Fruit fly (Drosophila melanogaster) whole organism, embryonic: ENCODE measurements around the gene gish.

Experiments used
- Aef1 ChIP-seq: fragments of 200-800 bp; sonication (Bioruptor generic); IDR thresholded peaks from 3 replicates; pipeline ENCODE4 v1.3.6; 2022; ENCODE audit warnings: missing biosample characterization, missing genetic modification characterization
- CG10209 ChIP-seq: fragments of 200-800 bp; sonication (Bioruptor generic); optimal IDR thresholded peaks from 3 replicates; lab custom pipeline; 2017; ENCODE audit warnings: missing biosample characterization, mild to moderate bottlenecking, missing genetic modification characterization, missing genetic modification reagents
- CG10979 ChIP-seq: fragments of 200-800 bp; sonication (Bioruptor generic); optimal IDR thresholded peaks from 2 replicates; lab custom pipeline; 2018; ENCODE audit warnings: missing biosample characterization, mild to moderate bottlenecking, missing genetic modification characterization, moderate library complexity
- CG1233 ChIP-seq: fragments of 200-800 bp; sonication (Bioruptor generic); optimal IDR thresholded peaks from 4 replicates; lab custom pipeline; 2018; ENCODE audit warnings: missing biosample characterization, mild to moderate bottlenecking, missing genetic modification characterization
- CG13775 ChIP-seq: fragments of 200-800 bp; sonication (Bioruptor generic); optimal IDR thresholded peaks from 3 replicates; lab custom pipeline; 2017; ENCODE audit warnings: missing biosample characterization, mild to moderate bottlenecking, missing genetic modification characterization
- CG14710 ChIP-seq: fragments of 200-800 bp; sonication (Bioruptor generic); optimal IDR thresholded peaks from 3 replicates; lab custom pipeline; 2019; ENCODE audit warnings: missing biosample characterization, mild to moderate bottlenecking, missing genetic modification characterization, moderate library complexity
- CG17361 ChIP-seq: fragments of 200-800 bp; sonication (Bioruptor generic); IDR thresholded peaks from 3 replicates; pipeline ENCODE4 v1.3.6; 2022; ENCODE audit warnings: missing biosample characterization, missing genetic modification characterization
- CG17385 ChIP-seq: fragments of 200-800 bp; sonication (Bioruptor generic); optimal IDR thresholded peaks from 3 replicates; lab custom pipeline; 2018; ENCODE audit warnings: missing biosample characterization, mild to moderate bottlenecking, missing genetic modification characterization
- CG17802 ChIP-seq: fragments of 200-800 bp; sonication (Bioruptor generic); optimal IDR thresholded peaks from 2 replicates; lab custom pipeline; 2018; ENCODE audit warnings: missing biosample characterization, mild to moderate bottlenecking, missing genetic modification characterization, moderate library complexity
- CG17829 ChIP-seq: fragments of 200-800 bp; optimal IDR thresholded peaks from 2 replicates; lab custom pipeline; 2019; ENCODE audit warnings: missing biosample characterization, mild to moderate bottlenecking, missing genetic modification characterization, moderate library complexity
- CG2199 ChIP-seq: fragments of 200-800 bp; sonication (Bioruptor generic); IDR thresholded peaks from 3 replicates; pipeline ENCODE4 v1.3.6; 2022; ENCODE audit warnings: missing biosample characterization, missing genetic modification characterization
- CG2678 ChIP-seq: fragments of 200-800 bp; sonication (Bioruptor generic); optimal IDR thresholded peaks from 3 replicates; lab custom pipeline; 2019; ENCODE audit warnings: missing biosample characterization, mild to moderate bottlenecking, missing genetic modification characterization, moderate library complexity
- CG2712 ChIP-seq: fragments of 200-800 bp; optimal IDR thresholded peaks from 3 replicates; lab custom pipeline; 2019; ENCODE audit warnings: missing biosample characterization, mild to moderate bottlenecking, missing genetic modification characterization, moderate library complexity
- CG30020 ChIP-seq: fragments of 200-800 bp; optimal IDR thresholded peaks from 2 replicates; lab custom pipeline; 2019; ENCODE audit warnings: missing biosample characterization, mild to moderate bottlenecking, missing genetic modification characterization, moderate library complexity
- CG32767 ChIP-seq: fragments of 200-800 bp; sonication (Bioruptor generic); IDR thresholded peaks from 2 replicates; pipeline ENCODE4 v1.3.6; 2022; ENCODE audit warnings: missing biosample characterization, missing genetic modification characterization
- CG32772 ChIP-seq: fragments of 200-800 bp; sonication (Bioruptor generic); IDR thresholded peaks from 2 replicates; pipeline ENCODE4 v1.3.6; 2022; ENCODE audit warnings: missing biosample characterization, missing genetic modification characterization
- CG3407 ChIP-seq: fragments of 200-800 bp; sonication (Bioruptor generic); optimal IDR thresholded peaks from 2 replicates; lab custom pipeline; 2018; ENCODE audit warnings: missing biosample characterization, mild to moderate bottlenecking, missing genetic modification characterization
- CG3838 ChIP-seq: fragments of 200-800 bp; sonication (Bioruptor generic); optimal IDR thresholded peaks from 3 replicates; lab custom pipeline; 2016; ENCODE audit warnings: missing biosample characterization, missing genetic modification characterization
- CG4360 ChIP-seq: fragments of 200-800 bp; sonication (Bioruptor generic); IDR thresholded peaks from 2 replicates; pipeline ENCODE4 v1.3.6; 2022; ENCODE audit warnings: missing biosample characterization, missing genetic modification characterization
- CG6765 ChIP-seq: fragments of 200-800 bp; sonication (Bioruptor generic); optimal IDR thresholded peaks from 3 replicates; lab custom pipeline; 2017; ENCODE audit warnings: missing biosample characterization, mild to moderate bottlenecking, missing genetic modification characterization
- CG7928 ChIP-seq: fragments of 200-800 bp; sonication (Bioruptor generic); optimal IDR thresholded peaks from 2 replicates; lab custom pipeline; 2017; ENCODE audit warnings: missing biosample characterization, mild to moderate bottlenecking, missing genetic modification characterization
- CG8290 ChIP-seq, 3 experiments: fragments of 200-800 bp; sonication (Bioruptor generic); optimal IDR thresholded peaks; 2 replicates each; lab custom pipeline; 2016 to 2019; ENCODE audit warnings: missing biosample characterization in 3 of 3, missing genetic modification characterization in 3 of 3, mild to moderate bottlenecking in 2 of 3, moderate library complexity in 1 of 3
- CG9437 ChIP-seq: fragments of 200-800 bp; sonication (Bioruptor generic); optimal IDR thresholded peaks from 2 replicates; lab custom pipeline; 2018; ENCODE audit warnings: missing biosample characterization, mild to moderate bottlenecking, missing genetic modification characterization
- CG9876 ChIP-seq: fragments of 200-800 bp; sonication (Bioruptor generic); optimal IDR thresholded peaks from 2 replicates; lab custom pipeline; 2016; ENCODE audit warnings: missing biosample characterization, missing genetic modification characterization
- CrebB ChIP-seq: fragments of 200-800 bp; sonication (Bioruptor generic); optimal IDR thresholded peaks from 3 replicates; lab custom pipeline; 2018; ENCODE audit warnings: missing biosample characterization, mild to moderate bottlenecking, missing genetic modification characterization
- D19A ChIP-seq: fragments of 200-800 bp; optimal IDR thresholded peaks from 3 replicates; lab custom pipeline; 2019; ENCODE audit warnings: missing biosample characterization, mild to moderate bottlenecking, missing genetic modification characterization, moderate library complexity
- Kr ChIP-seq: fragments of 200-800 bp; sonication (Bioruptor generic); optimal IDR thresholded peaks from 2 replicates; lab custom pipeline; 2017; ENCODE audit warnings: missing biosample characterization, mild to moderate bottlenecking, missing genetic modification characterization
- Mad ChIP-seq: fragments of 200-800 bp; sonication (Bioruptor generic); optimal IDR thresholded peaks from 2 replicates; lab custom pipeline; 2016; ENCODE audit warnings: missing biosample characterization, missing genetic modification characterization
- Six4 ChIP-seq: fragments of 200-800 bp; sonication (Bioruptor generic); optimal IDR thresholded peaks from 2 replicates; lab custom pipeline; 2016; ENCODE audit warnings: missing biosample characterization, missing genetic modification characterization
- crol ChIP-seq: fragments of 200-800 bp; sonication (Bioruptor generic); IDR thresholded peaks from 2 replicates; pipeline ENCODE4 v1.3.6; 2022; ENCODE audit warnings: missing biosample characterization, missing genetic modification characterization
- crp ChIP-seq, 2 experiments: fragments of 200-800 bp; sonication (Bioruptor generic); optimal IDR thresholded peaks; 2 replicates in 1 of 2; 3 replicates in 1 of 2; lab custom pipeline; 2017; ENCODE audit warnings: missing biosample characterization in 2 of 2, missing genetic modification characterization in 2 of 2, mild to moderate bottlenecking in 1 of 2, moderate library complexity in 1 of 2
- da ChIP-seq: fragments of 200-800 bp; sonication (Bioruptor generic); optimal IDR thresholded peaks from 2 replicates; lab custom pipeline; 2016; ENCODE audit warnings: missing biosample characterization, missing genetic modification characterization
- dmrt11E ChIP-seq: fragments of 200-800 bp; sonication (Bioruptor generic); optimal IDR thresholded peaks from 3 replicates; lab custom pipeline; 2018; ENCODE audit warnings: missing biosample characterization, mild to moderate bottlenecking, missing genetic modification characterization, moderate library complexity
- en ChIP-seq: fragments of 200-800 bp; sonication (Bioruptor generic); optimal IDR thresholded peaks from 2 replicates; lab custom pipeline; 2016; ENCODE audit warnings: missing biosample characterization, missing genetic modification characterization
- esg ChIP-seq: fragments of 200-800 bp; sonication (Bioruptor generic); conservative IDR thresholded peaks from 2 replicates; pipeline ENCODE4 v1.3.6; 2022; ENCODE audit warnings: missing biosample characterization, missing genetic modification characterization
- insv ChIP-seq, 2 experiments: fragments of 200-800 bp; sonication (Bioruptor generic); optimal IDR thresholded peaks; 3 replicates each; lab custom pipeline; 2016 to 2018; ENCODE audit warnings: missing biosample characterization in 2 of 2, missing genetic modification characterization in 2 of 2
- nau ChIP-seq: fragments of 200-800 bp; sonication (Bioruptor generic); optimal IDR thresholded peaks from 3 replicates; lab custom pipeline; 2017; ENCODE audit warnings: missing biosample characterization, mild to moderate bottlenecking, missing genetic modification characterization, missing genetic modification reagents
- nom ChIP-seq: fragments of 200-800 bp; sonication (Bioruptor generic); optimal IDR thresholded peaks from 2 replicates; lab custom pipeline; 2017; ENCODE audit warnings: missing biosample characterization, missing genetic modification characterization, mild to moderate bottlenecking, moderate library complexity, missing genetic modification reagents
- otp ChIP-seq: fragments of 200-800 bp; sonication (Bioruptor generic); IDR thresholded peaks from 3 replicates; pipeline ENCODE4, ENCODE4 v1.3.6; 2022; ENCODE audit warnings: missing biosample characterization, missing genetic modification characterization
- pfk ChIP-seq: fragments of 200-800 bp; sonication (Bioruptor generic); optimal IDR thresholded peaks from 2 replicates; lab custom pipeline; 2018; ENCODE audit warnings: missing biosample characterization, mild to moderate bottlenecking, missing genetic modification characterization, moderate library complexity
- pros ChIP-seq: fragments of 200-800 bp; sonication (Bioruptor generic); optimal IDR thresholded peaks from 3 replicates; lab custom pipeline; 2019; ENCODE audit warnings: missing biosample characterization, mild to moderate bottlenecking, missing genetic modification characterization, moderate library complexity
- rib ChIP-seq: fragments of 200-800 bp; sonication (Bioruptor generic); IDR thresholded peaks from 2 replicates; pipeline ENCODE4 v1.3.6; 2022; ENCODE audit warnings: missing biosample characterization, missing genetic modification characterization
- run ChIP-seq: fragments of 200-800 bp; sonication (Bioruptor generic); optimal IDR thresholded peaks from 3 replicates; lab custom pipeline; 2018; ENCODE audit warnings: missing biosample characterization, mild to moderate bottlenecking, missing genetic modification characterization
- sr ChIP-seq: fragments of 200-800 bp; sonication (Bioruptor generic); IDR thresholded peaks from 3 replicates; pipeline ENCODE4 v1.3.6; 2022; ENCODE audit warnings: missing biosample characterization, missing genetic modification characterization
- stwl ChIP-seq: fragments of 200-800 bp; sonication (Bioruptor generic); optimal IDR thresholded peaks from 3 replicates; lab custom pipeline; 2018; ENCODE audit warnings: missing biosample characterization, mild to moderate bottlenecking, missing genetic modification characterization, moderate library complexity
- sug ChIP-seq: fragments of 200-800 bp; optimal IDR thresholded peaks from 2 replicates; lab custom pipeline; 2019; ENCODE audit warnings: missing biosample characterization, mild to moderate bottlenecking, missing genetic modification characterization, moderate library complexity
- ttk ChIP-seq: fragments of 200-800 bp; sonication (Bioruptor generic); IDR thresholded peaks from 2 replicates; pipeline ENCODE4 v2.1.2; 2022; ENCODE audit warnings: missing biosample characterization, missing genetic modification characterization
- twi ChIP-seq: fragments of 200-800 bp; optimal IDR thresholded peaks from 2 replicates; lab custom pipeline; 2019; ENCODE audit warnings: missing biosample characterization, mild to moderate bottlenecking, missing genetic modification characterization, moderate library complexity
- zf30C ChIP-seq: fragments of 200-800 bp; sonication (Bioruptor generic); optimal IDR thresholded peaks from 3 replicates; lab custom pipeline; 2018; ENCODE audit warnings: missing biosample characterization, mild to moderate bottlenecking, missing genetic modification characterization

Gene gish

dm6 chr3R:16282080-16282690 is 9.9 kb downstream of the gish start (continued):
- TF ChIP-seq CG32767 (peak; percentile 33; the same call in 1 of the 2 replicates), CG14710 (tag; lab: Kevin White, UChicago) (peak; percentile 96), CG4360 (GFP tag; lab: Robert Waterston, UW) (peak; percentile 91), Aef1 (GFP tag; lab: Robert Waterston, UW) (no peak), Kr (GFP tag; lab: Kevin White, UChicago) (peak; percentile 83), D19A (tag; lab: Kevin White, UChicago) (peak; percentile 15), CG1233 (GFP tag; lab: Kevin White, UChicago) (peak; percentile 13), CG2678 (tag; lab: Kevin White, UChicago) (peak; percentile 2), CG17385 (GFP tag; lab: Kevin White, UChicago) (peak; percentile 81), nom (GFP tag; lab: Kevin White, UChicago) (peak; percentile 4), CG2199 (GFP tag; lab: Robert Waterston, UW) (peak; percentile 94), ttk (no peak), CG9437 (GFP tag; lab: Kevin White, UChicago) (no peak), CG9876 (GFP tag; lab: Kevin White, UChicago) (no peak), esg (GFP tag; lab: Robert Waterston, UW) (no peak), rib (GFP tag; lab: Robert Waterston, UW) (0 out of 2 replicates have a peak, but pooled peaks have one; percentile 31), twi (tag; lab: Kevin White, UChicago) (peak; percentile 96), insv (GFP tag; optimal IDR thresholded peaks at IDR 0.05; lab: Kevin White, UChicago) (peak in 1 of 2 experiments; percentile 53), CG13775 (GFP tag; lab: Kevin White, UChicago) (peak; percentile 15), CG30020 (no peak), dmrt11E (peak; percentile 4), CG3838 (GFP tag; lab: Kevin White, UChicago) (peak; percentile 24), CG6765 (GFP tag; lab: Kevin White, UChicago) (no peak), Mad (GFP tag; lab: Kevin White, UChicago) (peak; percentile 8), stwl (tag; lab: Kevin White, UChicago) (peak; percentile 98), CG17802 (tag; lab: Kevin White, UChicago) (peak; percentile 2), sug (tag; lab: Kevin White, UChicago) (peak; percentile 98), CG17829 (tag; lab: Kevin White, UChicago) (peak; percentile 20), CG7928 (GFP tag; lab: Kevin White, UChicago) (no peak), CrebB (tag; lab: Kevin White, UChicago) (no peak), CG17361 (0 out of 3 replicates have a peak, but pooled peaks have one; percentile 14), CG10209 (peak; percentile 29), CG2712 (tag; lab: Kevin White, UChicago) (peak; percentile 26), en (GFP tag; lab: Kevin White, UChicago) (no peak), CG32772 (peak; percentile 28; the same call in 1 of the 2 replicates), da (GFP tag; lab: Kevin White, UChicago) (peak; percentile 52), crol (peak; percentile 60), otp (GFP tag; lab: Robert Waterston, UW) (no peak; the same call in 2 of the 3 replicates), sr (GFP tag; lab: Robert Waterston, UW) (peak; percentile 28; the same call in 1 of the 3 replicates), pfk (GFP tag; lab: Kevin White, UChicago) (peak; percentile 43), run (tag; lab: Kevin White, UChicago) (no peak), CG3407 (GFP tag; lab: Kevin White, UChicago) (peak; percentile 25), nau (GFP tag; lab: Kevin White, UChicago) (peak; percentile 15), Six4 (GFP tag; lab: Kevin White, UChicago) (no peak), CG8290 (GFP tag; optimal IDR thresholded peaks at IDR 0.05; lab: Kevin White, UChicago) (peak; percentile 46), CG8290 (tag; optimal IDR thresholded peaks at IDR 0.05; lab: Kevin White, UChicago) (peak; percentile 19 to 35), pros (GFP tag; lab: Kevin White, UChicago) (peak; percentile 68), zf30C (GFP tag; lab: Kevin White, UChicago) (peak; percentile 13), CG10979 (tag; lab: Kevin White, UChicago) (peak; percentile 11), crp (GFP tag; optimal IDR thresholded peaks at IDR 0.05; lab: Kevin White, UChicago) (peak; percentile 8 to 73)
